Fruit fly (Drosophila melanogaster) S2 (cell line): Measurements from ENCODE around the gene CG10598.

ENCODE experiments used
- CG8478 ChIP-seq: fragments of >200 bp; optimal IDR thresholded peaks from 2 replicates; lab custom pipeline; 2018
- CTCF ChIP-seq, 2 experiments: fragments of >200 bp; optimal IDR thresholded peaks; 2 replicates each; lab custom pipeline; 2018

CG10598 gene

DNA sequence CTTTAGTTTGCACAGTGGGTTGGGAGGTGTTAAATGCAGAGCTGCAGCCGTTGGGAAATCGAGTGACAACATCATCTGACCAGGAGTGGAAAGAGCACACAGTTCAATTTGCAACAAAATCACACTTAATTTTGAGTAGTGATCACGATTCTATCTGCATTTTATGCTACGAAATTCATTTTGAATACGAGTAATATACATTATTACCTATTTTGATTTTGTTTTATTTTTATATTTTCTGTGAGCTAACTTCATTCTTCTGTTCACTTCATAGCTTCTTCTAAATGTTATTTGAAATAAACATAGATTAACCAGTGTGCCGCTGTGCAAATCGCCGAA is at the start of gene CG10598:
Gene CG10598, minus strand, starts transcription at position 187 of the 339 bp plus-strand sequence.
- TF ChIP-seq CG8478 (lab: Kevin White, UChicago) (no peak), CTCF (optimal IDR thresholded peaks at IDR 0.05; lab: Kevin White, UChicago) (no peak)

DNA sequence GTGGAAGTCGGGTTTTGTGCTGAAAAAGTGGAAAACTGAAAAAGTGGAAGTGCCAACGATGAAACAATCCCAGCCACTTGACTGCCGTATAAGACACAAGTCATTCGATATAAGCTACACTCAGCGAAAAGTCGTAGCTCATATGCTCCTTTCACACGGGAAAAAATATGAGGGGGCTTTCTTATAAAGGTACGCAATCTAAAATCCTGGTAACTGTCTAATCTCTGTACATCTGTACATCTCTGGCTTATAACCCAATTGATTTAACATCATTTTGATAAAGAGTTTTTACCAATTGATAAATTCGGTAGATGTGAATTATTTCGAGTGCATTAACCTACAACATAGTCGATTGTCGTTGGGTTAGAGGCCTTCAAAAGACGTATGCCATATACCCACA is 48.1 kb upstream of the CG10598 start:
- no peak for TF ChIP-seq CG8478 (lab: Kevin White, UChicago)

DNA sequence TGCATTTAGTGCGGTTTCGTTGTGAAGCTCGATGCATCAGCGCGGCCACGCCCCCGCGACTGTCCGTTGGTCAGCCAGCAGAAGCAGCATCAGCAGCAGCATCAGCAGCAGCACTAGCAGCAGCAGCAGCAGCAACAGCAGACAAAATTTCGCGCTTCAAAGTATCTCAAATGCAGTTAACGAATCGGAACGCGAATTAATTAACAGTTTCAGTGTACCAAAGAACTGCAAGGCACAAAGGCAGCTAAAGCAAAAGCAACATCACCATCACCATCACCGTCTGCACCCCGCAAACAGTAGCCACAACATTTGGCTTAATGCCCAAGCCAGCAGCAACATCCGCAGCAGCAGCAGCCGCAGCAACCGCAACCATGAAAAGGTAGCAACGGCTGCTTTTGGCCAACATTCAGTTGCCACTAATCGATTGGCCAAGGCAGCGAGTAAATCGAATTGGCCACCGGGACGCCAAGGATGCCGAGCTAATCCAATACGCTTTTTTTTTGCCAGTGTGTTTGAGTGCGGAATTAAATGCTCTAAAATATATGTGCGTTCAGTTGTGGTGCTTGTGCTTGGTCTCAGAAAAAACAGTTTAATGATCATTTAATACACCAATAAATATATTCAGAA is 38.8 kb upstream of the CG10598 start:
- TF ChIP-seq CTCF (optimal IDR thresholded peaks at IDR 0.05; lab: Kevin White, UChicago) (no peak), CG8478 (lab: Kevin White, UChicago) (no peak)

DNA sequence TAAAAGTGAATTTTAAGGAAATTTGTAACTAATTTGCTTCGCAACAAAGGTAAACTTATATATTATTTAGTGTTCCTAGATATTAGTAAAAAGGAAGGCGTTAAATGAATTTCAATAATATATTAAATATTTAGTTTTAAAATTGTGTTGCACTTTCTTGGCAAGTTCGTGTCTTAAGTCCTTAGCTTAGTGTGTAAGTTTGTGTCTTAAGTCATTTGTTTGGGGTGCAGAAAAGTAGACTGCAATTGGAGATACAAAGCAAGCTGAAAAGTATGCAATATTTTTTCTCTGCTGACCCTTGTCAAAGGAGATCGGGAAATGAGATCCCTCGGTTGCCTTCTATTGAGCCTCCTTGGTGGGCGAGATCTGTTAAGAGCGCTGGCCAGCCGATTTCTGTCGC is 35.4 kb upstream of the CG10598 start:
- TF ChIP-seq CG8478 (lab: Kevin White, UChicago): no peak
- no peak for TF ChIP-seq CTCF (optimal IDR thresholded peaks at IDR 0.05; lab: Kevin White, UChicago)

DNA sequence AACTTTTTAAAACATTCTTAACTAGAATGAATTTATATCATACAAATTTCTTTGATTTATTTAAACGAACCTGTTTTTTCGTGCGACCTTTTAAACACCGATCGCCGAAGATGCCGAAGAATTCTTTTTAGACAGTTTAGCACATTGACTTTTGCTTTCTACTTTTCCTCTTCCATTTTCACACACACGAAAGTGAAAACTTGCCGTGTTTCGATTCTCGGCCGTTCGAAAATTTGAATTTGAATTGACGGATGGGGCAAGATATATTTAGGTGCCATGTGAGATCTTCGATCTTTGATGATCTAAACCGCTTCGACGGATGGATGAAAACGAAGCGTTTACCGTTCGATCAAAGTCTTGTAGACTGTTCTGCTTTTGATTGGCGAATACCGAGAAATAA is 29.0 kb upstream of the CG10598 start:
- TF ChIP-seq CTCF (optimal IDR thresholded peaks at IDR 0.05; lab: Kevin White, UChicago) (no peak), CG8478 (lab: Kevin White, UChicago) (no peak)

DNA sequence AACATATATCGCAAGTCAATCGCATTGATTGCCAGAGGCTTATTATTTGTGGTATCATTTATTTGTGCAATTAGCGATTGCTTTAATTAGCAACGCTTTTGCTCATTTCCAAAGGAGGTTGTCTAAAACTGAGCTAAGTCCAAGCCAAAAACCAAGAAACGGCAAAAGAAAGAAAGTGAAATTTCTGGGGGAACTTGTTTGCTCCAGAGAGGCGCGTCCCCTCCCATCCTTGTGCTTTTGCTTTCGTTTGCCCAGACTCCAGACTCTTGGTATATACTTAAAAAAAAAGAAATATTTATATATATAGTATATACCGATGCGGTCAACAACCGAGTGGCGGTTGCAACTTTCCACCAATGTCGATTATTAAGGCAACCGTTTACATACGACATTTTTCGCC is 27.4 kb upstream of the CG10598 start:
- TF ChIP-seq CG8478 (lab: Kevin White, UChicago): no peak
- no peak for TF ChIP-seq CTCF (optimal IDR thresholded peaks at IDR 0.05; lab: Kevin White, UChicago)

DNA sequence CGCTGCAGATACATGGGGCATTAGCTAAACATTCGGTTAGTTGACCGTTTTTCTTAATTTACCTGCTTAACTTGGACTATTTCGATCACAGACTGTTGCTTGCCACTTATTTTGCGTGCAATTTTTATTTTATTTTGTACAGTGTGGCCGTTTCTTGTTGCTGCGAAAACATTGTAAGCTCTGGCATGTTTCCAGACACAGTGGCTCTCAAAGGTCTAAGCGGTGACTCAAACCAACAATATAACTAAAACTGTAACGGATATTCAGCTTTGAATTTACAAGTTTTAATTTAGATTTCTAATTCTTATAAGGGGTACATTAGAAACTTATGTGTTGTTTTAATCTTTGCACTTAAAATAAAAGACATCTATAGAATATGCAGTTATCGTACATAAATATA is 22.7 kb upstream of the CG10598 start, which contains the start of gene CG8675:
Gene CG8675, minus strand, starts transcription at position 177 of the 400 bp plus-strand sequence.
- peak in 1 of 2 experiments; percentile 48 for TF ChIP-seq CTCF (optimal IDR thresholded peaks at IDR 0.05; lab: Kevin White, UChicago)
- no peak for TF ChIP-seq CG8478 (lab: Kevin White, UChicago)

DNA sequence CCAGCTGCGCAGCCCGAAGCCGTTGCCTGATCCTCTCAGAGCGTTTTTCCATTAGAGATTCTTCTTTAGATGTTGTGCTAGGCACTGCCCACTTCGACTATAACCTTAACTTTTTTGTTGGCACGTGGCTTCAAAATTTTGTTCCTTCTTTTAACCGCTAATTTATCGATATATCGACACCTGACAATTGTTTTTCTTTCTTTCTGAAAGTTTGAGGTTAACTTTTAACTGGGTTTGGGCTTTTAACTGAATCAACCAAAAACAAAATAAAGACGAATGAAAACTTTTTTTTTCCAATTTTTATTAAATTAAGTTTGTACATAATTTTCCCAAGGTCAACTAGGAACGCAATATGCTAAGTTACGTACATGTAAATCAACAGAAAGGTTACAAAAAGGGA is 20.2 kb upstream of the CG10598 start, which contains the start of gene CG42854:
Gene CG42854, minus strand, starts transcription at position 101 of the 400 bp plus-strand sequence.
- TF ChIP-seq CTCF (optimal IDR thresholded peaks at IDR 0.05; lab: Kevin White, UChicago): no peak
- TF ChIP-seq CG8478 (lab: Kevin White, UChicago): no peak

DNA sequence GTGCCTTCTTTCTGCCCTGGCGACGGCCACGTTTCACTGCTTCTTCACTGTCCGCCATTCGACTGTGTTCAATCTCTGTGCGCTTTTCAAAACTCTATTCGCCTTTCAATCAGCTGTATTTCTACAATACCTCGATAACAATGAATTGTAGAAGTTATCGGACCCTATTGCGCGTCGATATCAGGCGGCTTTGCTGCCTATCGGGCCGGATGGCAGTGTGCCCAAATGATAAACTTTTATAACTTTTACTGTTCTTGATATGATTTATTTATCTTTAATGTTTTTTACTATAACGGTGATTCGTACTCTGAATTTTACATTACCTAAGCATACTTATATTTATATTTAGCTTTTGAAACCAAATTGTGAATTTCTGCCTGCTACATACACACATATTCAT is 18.2 kb upstream of the CG10598 start, which contains the start of gene CG8915:
Gene CG8915, minus strand, starts transcription at position 148 of the 400 bp plus-strand sequence.
- no peak for TF ChIP-seq CTCF (optimal IDR thresholded peaks at IDR 0.05; lab: Kevin White, UChicago)
- TF ChIP-seq CG8478 (lab: Kevin White, UChicago): no peak

DNA sequence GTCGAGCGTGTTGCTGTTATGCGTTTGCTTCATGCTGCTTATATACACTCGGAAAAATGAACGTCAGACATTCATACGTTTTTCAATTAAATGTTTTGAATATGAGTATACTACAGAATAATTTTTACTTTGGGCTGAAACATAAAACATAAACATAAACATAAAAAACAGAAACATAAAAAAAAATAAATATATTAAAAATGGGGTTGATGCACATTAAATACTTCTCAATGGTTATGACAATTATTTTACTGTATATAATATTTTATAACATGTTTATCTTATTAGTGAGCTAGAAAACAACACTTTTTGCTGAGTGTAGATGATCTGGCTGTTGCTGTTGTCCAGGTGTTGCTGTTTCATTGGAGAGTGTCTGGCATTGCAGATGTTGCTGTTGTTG is 10.8 kb upstream of the CG10598 start:
- TF ChIP-seq CG8478 (lab: Kevin White, UChicago) (no peak), CTCF (optimal IDR thresholded peaks at IDR 0.05; lab: Kevin White, UChicago) (no peak)

DNA sequence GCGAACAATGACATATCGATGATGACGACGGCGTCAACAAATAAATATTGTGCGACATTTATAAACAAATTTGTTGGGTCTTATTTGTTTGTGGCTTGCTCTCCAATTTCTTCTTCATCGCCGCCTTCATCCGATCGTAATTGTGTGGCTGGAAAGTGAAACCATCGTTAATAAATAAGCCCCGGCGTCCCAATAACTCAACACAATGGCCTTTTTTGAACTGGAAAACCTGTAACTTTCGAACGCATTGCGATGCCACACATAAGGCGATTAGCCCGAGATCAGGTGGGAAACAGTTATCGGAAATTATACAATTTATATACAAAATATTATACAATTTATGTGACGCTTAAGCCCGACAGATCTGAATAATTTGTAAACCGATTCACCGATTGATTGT is 9.8 kb upstream of the CG10598 start:
- TF ChIP-seq CTCF (optimal IDR thresholded peaks at IDR 0.05; lab: Kevin White, UChicago) (no peak), CG8478 (lab: Kevin White, UChicago) (no peak)

DNA sequence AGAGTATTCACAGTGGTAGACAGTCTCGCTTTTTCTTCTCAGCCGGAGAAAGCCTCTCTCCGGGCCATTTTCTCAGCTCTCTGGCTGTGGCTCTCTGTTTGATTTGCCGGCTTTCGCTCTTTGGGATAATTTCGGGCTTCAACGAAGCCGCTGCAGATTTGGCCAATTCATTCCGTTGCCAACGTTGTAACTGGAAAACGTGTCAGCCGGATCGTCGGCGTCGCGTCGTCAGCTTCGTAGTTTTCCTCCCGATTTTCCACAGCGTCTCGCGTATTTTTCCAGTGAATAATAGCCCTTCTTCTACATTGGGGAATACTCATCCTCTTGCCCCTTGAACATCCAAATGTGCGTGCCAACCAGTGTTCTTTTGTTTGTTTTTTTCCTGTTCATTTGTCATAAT is 6.0 kb upstream of the CG10598 start, which contains the start of gene f:
Gene f, plus strand, starts transcription at position 301 of the 400 bp plus-strand sequence.
- no peak for TF ChIP-seq CTCF (optimal IDR thresholded peaks at IDR 0.05; lab: Kevin White, UChicago)
- TF ChIP-seq CG8478 (lab: Kevin White, UChicago): no peak

DNA sequence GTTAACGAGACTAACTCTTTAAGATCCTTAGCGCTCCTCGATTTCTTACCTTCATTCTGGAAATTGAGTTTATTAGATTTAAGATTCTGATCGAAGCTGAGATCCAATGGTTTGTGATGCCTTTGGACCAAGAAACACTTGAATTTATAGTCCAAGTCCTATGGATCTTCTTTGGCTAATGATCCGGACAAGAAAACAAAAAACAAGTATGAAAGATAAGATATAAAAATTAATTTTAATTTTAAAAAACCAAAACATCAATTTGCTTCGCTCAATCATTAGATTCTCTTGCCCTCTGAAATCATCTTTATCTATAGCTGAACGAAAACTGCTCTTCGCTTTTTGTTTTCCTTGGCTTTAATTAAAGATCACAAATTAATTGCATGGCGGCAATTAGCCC is 4.3 kb upstream of the CG10598 start, which contains the start of gene CG10597:
Gene CG10597, minus strand, starts transcription at position 101 of the 400 bp plus-strand sequence.
- no peak for TF ChIP-seq CTCF (optimal IDR thresholded peaks at IDR 0.05; lab: Kevin White, UChicago)
- TF ChIP-seq CG8478 (lab: Kevin White, UChicago): no peak

DNA sequence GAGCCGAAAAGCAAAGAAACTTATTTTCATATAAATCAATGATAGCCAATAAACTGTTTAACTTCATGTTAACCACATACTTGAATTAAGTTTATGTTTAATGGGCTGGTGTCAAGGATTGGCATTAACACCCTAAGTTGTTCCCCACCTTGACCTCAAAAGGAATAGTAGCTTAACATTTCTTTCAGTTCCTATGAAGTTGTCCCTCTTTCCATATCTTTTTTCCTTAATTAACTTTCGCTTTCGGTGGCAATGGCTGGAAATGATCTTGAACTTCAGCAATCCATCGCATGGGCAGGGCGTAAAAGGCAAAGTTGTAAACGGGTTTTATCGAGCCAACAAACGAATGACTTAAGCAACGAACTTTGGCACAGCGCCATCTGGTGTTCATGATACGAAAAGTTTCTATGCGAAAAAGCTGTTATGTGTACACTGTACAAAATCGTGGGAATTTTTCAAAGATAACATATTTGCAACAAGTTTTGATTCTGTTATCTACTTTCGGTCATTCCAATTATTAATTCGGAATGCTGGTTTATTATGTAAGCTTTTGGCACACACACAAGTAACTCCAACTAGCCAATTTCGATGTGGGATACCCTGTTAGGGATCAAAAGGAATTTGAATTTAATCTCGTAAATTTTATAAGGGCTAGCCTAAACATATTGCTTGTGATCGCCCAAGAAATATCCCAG is 3.0 kb upstream of the CG10598 start:
- TF ChIP-seq CTCF (optimal IDR thresholded peaks at IDR 0.05; lab: Kevin White, UChicago) (peak; percentile 51 to 62), CG8478 (lab: Kevin White, UChicago) (no peak)

DNA sequence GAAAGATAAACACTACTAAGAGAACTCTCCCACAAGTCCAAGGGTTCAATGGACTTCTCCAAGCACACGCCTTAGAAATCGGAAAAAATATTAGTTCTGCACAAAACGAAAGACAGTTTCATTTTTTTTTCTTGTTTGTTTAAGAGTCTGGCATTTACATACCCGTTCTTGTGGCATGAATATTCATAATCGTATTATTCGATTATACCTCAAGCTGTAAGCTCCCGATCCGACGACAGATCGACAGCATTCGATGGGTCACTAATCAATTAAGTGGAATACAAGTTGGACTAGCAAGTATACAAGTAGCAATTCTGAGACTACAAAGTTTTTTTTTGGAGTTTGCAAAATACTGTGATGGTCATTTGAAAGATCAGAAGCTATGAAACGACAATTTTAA is 795 bp upstream of the CG10598 start:
- TF ChIP-seq CTCF (optimal IDR thresholded peaks at IDR 0.05; lab: Kevin White, UChicago) (no peak), CG8478 (lab: Kevin White, UChicago) (no peak)
